Worm (Caenorhabditis elegans): Measurements from ENCODE around the gene T18D3.1.

T18D3.1 gene

ce11 chrX:12500777-12501176 is 46.2 kb downstream of the T18D3.1 start (continued):
- TF ChIP-seq ztf-18 (tag; optimal IDR thresholded peaks at IDR 0.05) (no peak), efl-1 (GFP tag; optimal IDR thresholded peaks at IDR 0.05) (no peak), hmg-20 (GFP tag; IDR thresholded peaks at IDR 0.05) (no peak), Y53G8AR.9 (GFP tag; conservative IDR thresholded peaks at IDR 0.05) (no peak), lir-1 (GFP tag; conservative IDR thresholded peaks at IDR 0.05) (no peak), B0019.2 (GFP tag; conservative IDR thresholded peaks at IDR 0.05) (no peak), ceh-40 (GFP tag; IDR thresholded peaks at IDR 0.05) (no peak), rpc-1 (optimal IDR thresholded peaks at IDR 0.05) (no peak), rpc-1 (tag; optimal IDR thresholded peaks at IDR 0.05) (no peak), K11D2.4 (GFP tag; IDR thresholded peaks at IDR 0.05) (0 out of 2 replicates have a peak, but pooled peaks have one; percentile 47), T07F8.4 (tag; optimal IDR thresholded peaks at IDR 0.05) (no peak), madf-8 (GFP tag; conservative IDR thresholded peaks at IDR 0.05) (no peak), unc-130 (GFP tag; optimal IDR thresholded peaks at IDR 0.05) (no peak), Y56A3A.18 (GFP tag; IDR thresholded peaks at IDR 0.05) (no peak), lin-54 (GFP tag; optimal IDR thresholded peaks at IDR 0.05) (no peak), attf-3 (GFP tag; conservative IDR thresholded peaks at IDR 0.05) (no peak), F52B5.7 (tag; optimal IDR thresholded peaks at IDR 0.05) (no peak), ztf-22 (GFP tag; optimal IDR thresholded peaks at IDR 0.05) (peak; percentile 70), C17E4.6 (GFP tag; IDR thresholded peaks at IDR 0.05) (no peak), atf-7 (tag; optimal IDR thresholded peaks at IDR 0.05) (peak; percentile 71), rcor-1 (GFP tag; IDR thresholded peaks at IDR 0.05) (no peak), pbrm-1 (GFP tag; IDR thresholded peaks at IDR 0.05) (no peak), attf-5 (GFP tag; optimal IDR thresholded peaks at IDR 0.05) (no peak), madf-10 (tag; optimal IDR thresholded peaks at IDR 0.05) (peak; percentile 8), lag-1 (GFP tag; IDR thresholded peaks at IDR 0.05) (no peak), cebp-2 (GFP tag; IDR thresholded peaks at IDR 0.05) (no peak), nfya-2 (GFP tag; IDR thresholded peaks at IDR 0.05) (no peak), snpc-4 (GFP tag; optimal IDR thresholded peaks at IDR 0.05) (no peak), snpc-4 (tag; optimal IDR thresholded peaks at IDR 0.05) (no peak), hlh-26 (GFP tag; conservative IDR thresholded peaks at IDR 0.05) (no peak), ztf-6 (GFP tag; IDR thresholded peaks at IDR 0.05) (no peak), die-1 (tag; optimal IDR thresholded peaks at IDR 0.05) (no peak), F57C9.4 (tag; optimal IDR thresholded peaks at IDR 0.05) (no peak), ceh-91 (GFP tag; IDR thresholded peaks at IDR 0.05) (no peak), sptf-2 (GFP tag; optimal IDR thresholded peaks at IDR 0.05) (no peak), sdz-38 (tag; optimal IDR thresholded peaks at IDR 0.05) (no peak), nhr-80 (tag; optimal IDR thresholded peaks at IDR 0.05) (peak; percentile 84), sea-2 (GFP tag; IDR thresholded peaks at IDR 0.05) (no peak), tbp1 (GFP tag; optimal IDR thresholded peaks at IDR 0.05) (peak; percentile 44), ceh-100 (GFP tag; IDR thresholded peaks at IDR 0.05) (no peak), K12H6.12 (tag; optimal IDR thresholded peaks at IDR 0.05) (no peak), ekl-4 (GFP tag; IDR thresholded peaks at IDR 0.05) (no peak; the same call in 1 of the 2 replicates), hmg-1.2 (GFP tag; IDR thresholded peaks at IDR 0.05) (no peak), hsf-1 (GFP tag; IDR thresholded peaks at IDR 0.05) (no peak), Y79H2A.3 (GFP tag; conservative IDR thresholded peaks at IDR 0.05) (no peak), let-526 (GFP tag; IDR thresholded peaks at IDR 0.05) (no peak), let-607 (tag; optimal IDR thresholded peaks at IDR 0.05) (peak in 1 of 2 experiments; percentile 64), fkh-3 (tag; optimal IDR thresholded peaks at IDR 0.05) (no peak), C06A6.2 (GFP tag; conservative IDR thresholded peaks at IDR 0.05) (peak; percentile 53; the same call in 1 of the 2 replicates)
